Worm (Caenorhabditis elegans): Measurements from ENCODE around the gene K01D12.9.

The K01D12.9 gene

ce11 chrV:12402355-12402754 is 2.1 kb downstream of the K01D12.9 start, which contains the start of gene K01D12.8:
K01D12.8 (plus strand) TSS chrV:12402655.
- no peak for TF ChIP-seq nhr-11 (tag; optimal IDR thresholded peaks at IDR 0.05)
- no peak for TF ChIP-seq elt-3 (tag; optimal IDR thresholded peaks at IDR 0.05)
- no peak for TF ChIP-seq mml-1 (tag; optimal IDR thresholded peaks at IDR 0.05)
- TF ChIP-seq ama-1 (optimal IDR thresholded peaks at IDR 0.05): no peak
- no peak for TF ChIP-seq pqm-1 (tag; optimal IDR thresholded peaks at IDR 0.05)
- TF ChIP-seq nhr-12 (tag; optimal IDR thresholded peaks at IDR 0.05): no peak
- TF ChIP-seq nhr-76 (tag; optimal IDR thresholded peaks at IDR 0.05): no peak
- no peak for TF ChIP-seq eor-1 (tag; optimal IDR thresholded peaks at IDR 0.05)
- no peak for TF ChIP-seq R02D3.7 (tag; optimal IDR thresholded peaks at IDR 0.05)
- TF ChIP-seq unc-39 (tag; optimal IDR thresholded peaks at IDR 0.05): no peak
- TF ChIP-seq nhr-28 (tag; optimal IDR thresholded peaks at IDR 0.05): no peak
- no peak for TF ChIP-seq tbx-2 (tag; optimal IDR thresholded peaks at IDR 0.05)
- no peak for TF ChIP-seq ZK546.5 (tag; optimal IDR thresholded peaks at IDR 0.05)
- no peak for TF ChIP-seq daf-12 (tag; optimal IDR thresholded peaks at IDR 0.05)

ce11 chrV:12401383-12401782 is 3.1 kb downstream of the K01D12.9 start, which contains the start of gene K01D12.7:
K01D12.7 (minus strand) TSS chrV:12401483.
- TF ChIP-seq eor-1 (tag; optimal IDR thresholded peaks at IDR 0.05): no peak
- TF ChIP-seq nhr-43 (tag; optimal IDR thresholded peaks at IDR 0.05; ENCODE audit: poor library complexity, severe bottlenecking): no peak
- no peak for TF ChIP-seq egl-27 (tag; optimal IDR thresholded peaks at IDR 0.05)
- no peak for TF ChIP-seq nhr-11 (tag; optimal IDR thresholded peaks at IDR 0.05)
- no peak for TF ChIP-seq aly-2 (tag; optimal IDR thresholded peaks at IDR 0.05)
- TF ChIP-seq R02D3.7 (tag; optimal IDR thresholded peaks at IDR 0.05): no peak
- no peak for TF ChIP-seq mdl-1 (tag; optimal IDR thresholded peaks at IDR 0.05)
- no peak for TF ChIP-seq hmg-11 (tag; optimal IDR thresholded peaks at IDR 0.05)
- no peak for TF ChIP-seq lin-39 (tag; optimal IDR thresholded peaks at IDR 0.05)
- no peak for TF ChIP-seq nhr-237 (tag; optimal IDR thresholded peaks at IDR 0.05)
- no peak for TF ChIP-seq pha-4 (tag; optimal IDR thresholded peaks at IDR 0.05)
- no peak for TF ChIP-seq unc-39 (tag; optimal IDR thresholded peaks at IDR 0.05)
- TF ChIP-seq nhr-76 (tag; optimal IDR thresholded peaks at IDR 0.05): no peak
- TF ChIP-seq egl-5 (tag; optimal IDR thresholded peaks at IDR 0.05): no peak
- TF ChIP-seq nhr-12 (tag; optimal IDR thresholded peaks at IDR 0.05): no peak

- TF ChIP-seq eor-1 (tag; optimal IDR thresholded peaks at IDR 0.05): no peak
- peak; percentile 18 for TF ChIP-seq pqm-1 (tag; optimal IDR thresholded peaks at IDR 0.05)
- TF ChIP-seq unc-62 (GFP tag; optimal IDR thresholded peaks at IDR 0.05): no peak
- TF ChIP-seq elt-2 (tag; optimal IDR thresholded peaks at IDR 0.05): peak; percentile 44
- TF ChIP-seq sea-2 (GFP tag; optimal IDR thresholded peaks at IDR 0.05): no peak
- no peak for TF ChIP-seq nhr-43 (tag; optimal IDR thresholded peaks at IDR 0.05; ENCODE audit: poor library complexity, severe bottlenecking)
- no peak for TF ChIP-seq mml-1 (tag; optimal IDR thresholded peaks at IDR 0.05)
- TF ChIP-seq elt-1 (tag; optimal IDR thresholded peaks at IDR 0.05): no peak
- peak; percentile 47 for TF ChIP-seq lin-15B (tag; optimal IDR thresholded peaks at IDR 0.05)
- no peak for TF ChIP-seq ztf-4 (tag; optimal IDR thresholded peaks at IDR 0.05)
- no peak for TF ChIP-seq egl-5 (tag; optimal IDR thresholded peaks at IDR 0.05)
- peak; percentile 34 for TF ChIP-seq snpc-4 (tag; optimal IDR thresholded peaks at IDR 0.05)
- no peak for TF ChIP-seq nfya-1 (tag; optimal IDR thresholded peaks at IDR 0.05; ENCODE audit: insufficient read depth)
- no peak for TF ChIP-seq nhr-11 (tag; optimal IDR thresholded peaks at IDR 0.05)
- TF ChIP-seq nhr-237 (tag; optimal IDR thresholded peaks at IDR 0.05): no peak
- TF ChIP-seq nhr-25 (tag; optimal IDR thresholded peaks at IDR 0.05): no peak
- no peak for TF ChIP-seq hmg-11 (tag; optimal IDR thresholded peaks at IDR 0.05)
- no peak for TF ChIP-seq jun-1 (tag; optimal IDR thresholded peaks at IDR 0.05)
- TF ChIP-seq egl-27 (tag; optimal IDR thresholded peaks at IDR 0.05): no peak
- TF ChIP-seq pha-4 (tag; optimal IDR thresholded peaks at IDR 0.05): peak; percentile 64
- TF ChIP-seq tbx-2 (tag; optimal IDR thresholded peaks at IDR 0.05): no peak
- TF ChIP-seq nhr-23 (tag; optimal IDR thresholded peaks at IDR 0.05): peak; percentile 40
- no peak for TF ChIP-seq nhr-76 (tag; optimal IDR thresholded peaks at IDR 0.05)
- TF ChIP-seq fkh-10 (GFP tag; optimal IDR thresholded peaks at IDR 0.05): no peak
- TF ChIP-seq fkh-2 (tag; optimal IDR thresholded peaks at IDR 0.05): no peak
- TF ChIP-seq R02D3.7 (tag; optimal IDR thresholded peaks at IDR 0.05): peak; percentile 93
- TF ChIP-seq nhr-12 (tag; optimal IDR thresholded peaks at IDR 0.05): no peak
- no peak for TF ChIP-seq nhr-77 (tag; optimal IDR thresholded peaks at IDR 0.05)
- TF ChIP-seq ceh-28 (tag; optimal IDR thresholded peaks at IDR 0.05): no peak
- TF ChIP-seq skn-1 (tag; optimal IDR thresholded peaks at IDR 0.05): no peak
- TF ChIP-seq ceh-9 (tag; optimal IDR thresholded peaks at IDR 0.05): no peak
- TF ChIP-seq ceh-82 (tag; optimal IDR thresholded peaks at IDR 0.05): no peak
- no peak for TF ChIP-seq ama-1 (optimal IDR thresholded peaks at IDR 0.05)
- no peak for TF ChIP-seq aly-2 (tag; optimal IDR thresholded peaks at IDR 0.05)
- TF ChIP-seq ztf-11 (tag; optimal IDR thresholded peaks at IDR 0.05): no peak
Observed at ce11 chrV:12400677-12401236, 3.7 kb downstream of the K01D12.9 start, which contains the start of the genes K01D12.20 and miga-1. K01D12.20 (minus strand) TSS chrV:12400814. miga-1 (minus strand) TSS chrV:12400859.

All from whole organism, L3 larva.